Worm (Caenorhabditis elegans) whole organism, young adult: ENCODE results near the gene F55F10.3.

ENCODE experiments used
- B0261.1 ChIP-seq: sonication (generic microtip); optimal IDR thresholded peaks from 2 replicates; lab custom pipeline; 2016; ENCODE audit warnings: mild to moderate bottlenecking, missing genetic modification characterization, moderate library complexity, missing compliant biosample characterization
- efl-1 ChIP-seq: fragments of 150-350 bp; optimal IDR thresholded peaks from 2 replicates; lab custom pipeline; 2014; ENCODE audit warnings: missing biosample characterization, missing genetic modification reagents, missing genetic modification characterization
- him-1 ChIP-seq: sonication (generic microtip); optimal IDR thresholded peaks from 2 replicates; lab custom pipeline; 2016; ENCODE audit warnings: missing genotype, missing genetic modification reagents, missing genetic modification characterization, missing compliant biosample characterization
- lag-1 ChIP-seq: fragments of 200-800 bp; sonication (Bioruptor generic); IDR thresholded peaks from 2 replicates; pipeline ENCODE4 v1.3.6; 2022; ENCODE audit warnings: missing genetic modification reagents, missing genetic modification characterization, missing compliant biosample characterization
- lir-1 ChIP-seq: fragments of 200-800 bp; sonication (Bioruptor generic); conservative IDR thresholded peaks from 2 replicates; pipeline ENCODE4 v1.3.6; 2022; ENCODE audit warnings: missing genetic modification reagents, missing genetic modification characterization, missing compliant biosample characterization
- lsy-27 ChIP-seq: sonication (generic microtip); optimal IDR thresholded peaks from 2 replicates; lab custom pipeline; 2017; ENCODE audit warnings: missing genetic modification characterization, mild to moderate bottlenecking, missing compliant biosample characterization, antibody characterized with exemption, missing genotype, borderline replicate concordance; ENCODE audit not compliant: insufficient read depth
- mxl-1 ChIP-seq: sonication (generic microtip); optimal IDR thresholded peaks from 2 replicates; lab custom pipeline; 2016; ENCODE audit warnings: missing genetic modification characterization, missing compliant biosample characterization
- rcor-1 ChIP-seq: fragments of 200-800 bp; sonication (Bioruptor generic); IDR thresholded peaks from 2 replicates; pipeline ENCODE4 v1.3.6; 2022; ENCODE audit warnings: missing genetic modification reagents, missing genetic modification characterization, missing compliant biosample characterization
- unc-130 ChIP-seq: sonication (generic microtip); optimal IDR thresholded peaks from 2 replicates; lab custom pipeline; 2016; ENCODE audit warnings: missing genetic modification reagents, missing genetic modification characterization, missing compliant biosample characterization
- unc-62 ChIP-seq: fragments of 150-350 bp; optimal IDR thresholded peaks from 2 replicates; lab custom pipeline; 2014; ENCODE audit warnings: missing biosample characterization, missing genetic modification reagents, missing genetic modification characterization
- ztf-6 ChIP-seq: fragments of 200-800 bp; sonication (Bioruptor generic); IDR thresholded peaks from 2 replicates; pipeline ENCODE4 v1.3.6; 2022; ENCODE audit warnings: missing genetic modification reagents, missing genetic modification characterization, missing compliant biosample characterization

DNA sequence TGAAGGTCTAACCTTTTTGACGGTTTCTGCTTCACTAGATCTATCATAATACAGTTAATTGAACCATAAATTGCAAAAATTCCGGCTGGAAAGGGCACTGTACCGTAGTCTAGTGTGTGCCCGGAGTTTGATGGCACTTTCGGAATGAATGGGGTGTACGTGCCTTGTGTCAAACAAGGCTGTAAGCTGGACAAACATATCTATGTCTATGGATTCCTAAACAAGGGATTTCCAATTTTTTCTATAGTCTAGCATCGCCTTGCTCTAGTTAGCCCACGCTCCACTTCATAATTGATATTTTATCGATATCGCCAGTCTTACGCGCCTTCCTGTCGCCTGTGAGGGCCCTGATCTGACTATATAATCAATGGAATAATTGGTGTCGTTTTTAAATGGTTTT, 13.2 kb upstream of the F55F10.3 start, which contains the start of gene oac-52:
- TF ChIP-seq ztf-6 (GFP tag; lab: Robert Waterston, UW) (no peak), mxl-1 (no peak), efl-1 (GFP tag; lab: Kevin White, UChicago) (no peak), lir-1 (GFP tag; lab: Robert Waterston, UW) (no peak), unc-130 (GFP tag; lab: Kevin White, UChicago) (no peak), him-1 (tag; lab: Kevin White, UChicago) (no peak), lsy-27 (tag; lab: Kevin White, UChicago) (no peak), B0261.1 (tag; lab: Kevin White, UChicago) (no peak), rcor-1 (GFP tag; lab: Robert Waterston, UW) (no peak), unc-62 (GFP tag; lab: Kevin White, UChicago) (no peak), lag-1 (GFP tag; lab: Robert Waterston, UW) (no peak)
